Worm (Caenorhabditis elegans) whole organism, L4 larva: ENCODE results near the gene ehs-1.

Source experiments
- F26F4.8 ChIP-seq: fragments of 200-800 bp; sonication (Bioruptor generic); conservative IDR thresholded peaks from 2 replicates; pipeline ENCODE4 v1.3.6; 2022; ENCODE audit warnings: missing genetic modification characterization, missing compliant biosample characterization
- aha-1 ChIP-seq: fragments of 150-350 bp; peaks from one replicate; lab custom pipeline; 2014; ENCODE audit warnings: missing biosample characterization, missing genetic modification characterization
- attf-4 ChIP-seq: sonication (generic microtip); optimal IDR thresholded peaks from 3 replicates; lab custom pipeline; 2017; ENCODE audit warnings: missing biosample characterization, missing genetic modification characterization
- ceh-62 ChIP-seq: sonication (generic microtip); optimal IDR thresholded peaks from 2 replicates; lab custom pipeline; 2017; ENCODE audit warnings: missing biosample characterization, missing genetic modification characterization
- ces-1 ChIP-seq: fragments of 150-350 bp; sonication (generic microtip); optimal IDR thresholded peaks from 4 replicates; lab custom pipeline; 2014; ENCODE audit warnings: missing biosample characterization, missing genetic modification reagents, missing genetic modification characterization
- daf-16 ChIP-seq, 3 experiments: sonication (generic microtip); optimal IDR thresholded peaks; 2 replicates each; lab custom pipeline; 2016 to 2017; ENCODE audit warnings: missing genetic modification characterization in 3 of 3, missing genetic modification reagents in 3 of 3, mild to moderate bottlenecking in 2 of 3, missing compliant biosample characterization in 2 of 3, missing biosample characterization in 1 of 3, moderate library complexity in 1 of 3
- dve-1 ChIP-seq: sonication (generic microtip); optimal IDR thresholded peaks from 2 replicates; lab custom pipeline; 2017; ENCODE audit warnings: antibody characterized with exemption, mild to moderate bottlenecking, missing genetic modification characterization, missing compliant biosample characterization; ENCODE audit not compliant: insufficient read depth
- fkh-10 ChIP-seq: fragments of 150-350 bp; optimal IDR thresholded peaks from 2 replicates; lab custom pipeline; 2014; ENCODE audit warnings: missing biosample characterization, missing genetic modification reagents, missing genetic modification characterization
- lin-29 ChIP-seq: fragments of 200-800 bp; sonication (Bioruptor generic); IDR thresholded peaks from 2 replicates; pipeline ENCODE4 v1.3.6; 2022; ENCODE audit warnings: missing genetic modification reagents, missing genetic modification characterization, missing compliant biosample characterization
- madf-5 ChIP-seq, 2 experiments: fragments of 200-800 bp; sonication (Bioruptor generic); IDR thresholded peaks; 2 replicates each; pipeline ENCODE4 v1.3.6; 2022; ENCODE audit warnings: missing compliant biosample characterization in 2 of 2, missing genetic modification characterization in 2 of 2
- mdl-1 ChIP-seq, 2 experiments: fragments of 150-350 bp in 1 of 2; sonication (generic microtip) in 1 of 2; optimal IDR thresholded peaks; 2 replicates each; lab custom pipeline; 2014 to 2017; ENCODE audit warnings: missing biosample characterization in 2 of 2, missing genetic modification characterization in 2 of 2
- nhr-102 ChIP-seq: sonication (generic microtip); optimal IDR thresholded peaks from 2 replicates; lab custom pipeline; 2016; ENCODE audit warnings: mild to moderate bottlenecking, missing genetic modification characterization, moderate library complexity, missing compliant biosample characterization
- nhr-28 ChIP-seq: fragments of 150-350 bp; optimal IDR thresholded peaks from 2 replicates; lab custom pipeline; 2014; ENCODE audit warnings: missing biosample characterization, missing genetic modification characterization
- nhr-41 ChIP-seq: fragments of 200-800 bp; sonication (Bioruptor generic); IDR thresholded peaks from 2 replicates; pipeline ENCODE4 v1.3.6; 2022; ENCODE audit warnings: missing genetic modification reagents, missing genetic modification characterization, missing compliant biosample characterization
- nhr-42 ChIP-seq: fragments of 200-800 bp; sonication (Bioruptor generic); IDR thresholded peaks from 2 replicates; pipeline ENCODE4 v1.3.6; 2022; ENCODE audit warnings: missing genetic modification characterization, missing compliant biosample characterization
- nhr-48 ChIP-seq: sonication (generic microtip); optimal IDR thresholded peaks from 2 replicates; lab custom pipeline; 2016; ENCODE audit warnings: mild to moderate bottlenecking, missing genetic modification characterization, missing compliant biosample characterization
- nhr-6 ChIP-seq: fragments of 150-350 bp; optimal IDR thresholded peaks from 2 replicates; lab custom pipeline; 2014; ENCODE audit warnings: missing biosample characterization, missing genetic modification characterization
- nhr-76 ChIP-seq: fragments of 150-350 bp; optimal IDR thresholded peaks from 2 replicates; lab custom pipeline; 2014; ENCODE audit warnings: missing biosample characterization, missing genetic modification characterization
- pqm-1 ChIP-seq: sonication (generic microtip); optimal IDR thresholded peaks from 2 replicates; lab custom pipeline; 2017; ENCODE audit warnings: missing biosample characterization, missing genetic modification characterization
- snpc-1.2 ChIP-seq: fragments of 200-800 bp; sonication (Bioruptor generic); IDR thresholded peaks from 2 replicates; pipeline ENCODE4 v1.3.6; 2022; ENCODE audit warnings: missing genetic modification reagents, missing genetic modification characterization, missing compliant biosample characterization
- spr-1 ChIP-seq: sonication (generic microtip); optimal IDR thresholded peaks from 2 replicates; lab custom pipeline; 2016; ENCODE audit warnings: mild to moderate bottlenecking, missing genetic modification characterization, missing compliant biosample characterization
- spr-3 ChIP-seq: fragments of 200-800 bp; sonication (Bioruptor generic); optimal IDR thresholded peaks from 2 replicates; lab custom pipeline; 2018; ENCODE audit warnings: mild to moderate bottlenecking, missing genetic modification characterization, missing compliant biosample characterization
- tra-1 ChIP-seq: fragments of 200-800 bp; sonication (Bioruptor generic); IDR thresholded peaks from 2 replicates; pipeline ENCODE4 v1.3.6; 2022; ENCODE audit warnings: missing genetic modification reagents, missing genetic modification characterization, missing compliant biosample characterization
- unc-62 ChIP-seq, 3 experiments: fragments of 150-350 bp in 1 of 3; sonication (generic microtip); optimal IDR thresholded peaks in 2 of 3; peaks in 1 of 3; 1 replicate in 1 of 3; 2 replicates in 2 of 3; lab custom pipeline; 2014 to 2017; ENCODE audit warnings: missing biosample characterization in 3 of 3, missing genetic modification characterization in 3 of 3, missing genetic modification reagents in 3 of 3, missing genotype in 1 of 3
- zag-1 ChIP-seq: fragments of 150-350 bp; optimal IDR thresholded peaks from 2 replicates; lab custom pipeline; 2014; ENCODE audit warnings: missing biosample characterization, missing genetic modification characterization
- zip-2 ChIP-seq: fragments of 150-350 bp; optimal IDR thresholded peaks from 2 replicates; lab custom pipeline; 2014; ENCODE audit warnings: missing biosample characterization, missing genetic modification characterization

ehs-1 gene

ce11 chrII:5846181-5846580 is 25.7 kb downstream of the ehs-1 start:
- TF ChIP-seq nhr-28 (tag; lab: Kevin White, UChicago) (peak; percentile 72), dve-1 (tag; lab: Kevin White, UChicago) (peak; percentile 34), nhr-48 (tag; lab: Kevin White, UChicago) (no peak), nhr-6 (no peak), pqm-1 (tag; lab: Kevin White, UChicago) (peak; percentile 12)

ce11 chrII:5852007-5852406 is 31.5 kb downstream of the ehs-1 start, which contains the start of gene H41C03.2:
Gene H41C03.2 (minus strand): TSS chrII:5852107.
- TF ChIP-seq F26F4.8 (GFP tag; lab: Robert Waterston, UW) (no peak), unc-62 (GFP tag; optimal IDR thresholded peaks at IDR 0.05 in 1 of 2; lab: Kevin White, UChicago) (peak in 1 of 2 experiments; percentile 75), unc-62 (tag; optimal IDR thresholded peaks at IDR 0.05; lab: Kevin White, UChicago) (no peak), spr-3 (no peak)
- TF ChIP-seq, all 104 proteins: peak for 1

DNA sequence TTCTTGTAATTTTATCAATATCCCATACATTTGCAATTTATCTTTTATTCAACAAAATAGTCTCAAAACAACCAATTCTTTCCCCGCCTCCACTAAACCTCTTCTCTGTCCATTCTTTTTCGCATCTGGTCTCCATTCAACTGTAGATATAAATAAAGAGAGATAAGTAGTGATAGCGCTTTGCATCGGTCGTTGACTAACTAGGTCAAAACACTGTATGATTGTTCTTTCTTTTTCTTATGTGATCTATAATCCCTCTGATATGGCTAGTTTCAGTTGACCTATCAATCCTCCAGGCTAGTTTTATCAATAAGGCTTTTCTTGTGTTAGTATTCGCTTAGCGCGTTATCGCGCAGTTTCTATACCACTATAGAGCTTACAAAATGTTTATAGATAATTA is 32.7 kb downstream of the ehs-1 start:
- TF ChIP-seq nhr-102, result no peak
- TF ChIP-seq nhr-28 (tag; lab: Kevin White, UChicago), result peak; percentile 62

- TF ChIP-seq spr-1 (no peak), ceh-62 (no peak), ces-1 (no peak), nhr-28 (tag; lab: Kevin White, UChicago) (no peak), aha-1 (no peak), nhr-42 (no peak), attf-4 (tag; lab: Kevin White, UChicago) (no peak), madf-5 (GFP tag; IDR thresholded peaks at IDR 0.05; lab: Robert Waterston, UW) (no peak), F26F4.8 (GFP tag; lab: Robert Waterston, UW) (no peak), lin-29 (GFP tag; lab: Robert Waterston, UW) (no peak)
These were observed 33.6 kb downstream of the ehs-1 start, which contains the start of gene H41C03.1 for ce11 chrII:5854122-5854521. Gene H41C03.1 (plus strand): TSS chrII:5854422.

DNA sequence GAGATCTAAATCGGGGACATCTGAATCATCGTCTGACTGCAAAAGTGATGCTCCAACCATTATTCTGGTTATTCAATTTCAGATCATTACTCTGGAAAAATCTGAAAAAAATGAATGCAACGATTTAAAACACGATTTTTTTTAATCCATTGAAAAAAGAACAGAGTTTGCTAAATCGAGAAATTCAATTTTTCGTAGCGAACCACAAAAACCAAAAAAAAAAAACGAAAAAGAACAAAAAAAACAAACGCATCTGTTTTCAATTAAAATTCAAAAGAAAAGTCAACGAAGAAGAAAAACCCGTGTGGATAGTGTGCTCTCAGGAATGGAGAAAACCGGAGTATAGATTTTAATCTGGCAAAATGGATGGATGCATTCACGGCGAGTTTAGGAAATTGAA is 37.8 kb downstream of the ehs-1 start, which contains the start of gene F55C12.4:
Gene F55C12.4 (minus strand): TSS at position 101 of the 400 bp plus-strand sequence.
- TF ChIP-seq pqm-1 (tag; lab: Kevin White, UChicago) (no peak), tra-1 (no peak), attf-4 (tag; lab: Kevin White, UChicago) (no peak), snpc-1.2 (GFP tag; lab: Robert Waterston, UW) (no peak), nhr-41 (GFP tag; lab: Robert Waterston, UW) (no peak)

ce11 chrII:5860621-5861020 is 40.1 kb downstream of the ehs-1 start:
- no peak for TF ChIP-seq zip-2 (tag; lab: Kevin White, UChicago)
- peak; percentile 87 for TF ChIP-seq fkh-10 (GFP tag; lab: Kevin White, UChicago)
- no peak for TF ChIP-seq zag-1 (tag; lab: Kevin White, UChicago)

DNA sequence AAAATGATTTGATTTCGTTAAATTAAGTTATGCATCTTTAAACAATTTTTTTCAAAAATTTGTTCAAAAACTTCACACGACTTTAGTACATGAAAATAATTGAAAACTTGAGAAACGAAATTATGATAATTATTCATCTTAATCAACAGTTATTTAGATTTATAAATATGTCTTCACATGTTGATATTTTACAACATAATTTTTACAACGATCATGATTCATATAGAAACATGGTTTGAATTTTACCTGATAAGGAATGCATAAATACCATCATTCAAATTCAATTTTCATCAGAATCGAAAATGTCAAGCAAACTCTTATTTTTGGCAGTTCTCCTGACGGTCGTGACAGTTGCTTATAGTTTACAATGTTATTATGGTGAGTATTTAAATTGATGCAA is 43.4 kb downstream of the ehs-1 start, which contains the start of gene tag-234:
Gene tag-234 (plus strand): TSS at position 301 of the 400 bp plus-strand sequence.
- TF ChIP-seq mdl-1 (tag; optimal IDR thresholded peaks at IDR 0.05; lab: Kevin White, UChicago) (no peak), nhr-28 (tag; lab: Kevin White, UChicago) (peak; percentile 4), nhr-6 (peak; percentile 7), daf-16 (GFP tag; optimal IDR thresholded peaks at IDR 0.05; lab: Kevin White, UChicago) (no peak), daf-16 (tag; optimal IDR thresholded peaks at IDR 0.05; lab: Kevin White, UChicago) (peak; percentile 64), nhr-76 (no peak)
